Fruit fly (Drosophila melanogaster) whole organism, larva: ENCODE data around the gene Nplp2.

Experiments used
- noc ChIP-seq: fragments of 200-800 bp; sonication (Bioruptor generic); optimal IDR thresholded peaks from 3 replicates; lab custom pipeline; 2019; ENCODE audit warnings: missing biosample characterization, mild to moderate bottlenecking, missing genetic modification characterization, moderate library complexity

Nplp2 gene

DNA sequence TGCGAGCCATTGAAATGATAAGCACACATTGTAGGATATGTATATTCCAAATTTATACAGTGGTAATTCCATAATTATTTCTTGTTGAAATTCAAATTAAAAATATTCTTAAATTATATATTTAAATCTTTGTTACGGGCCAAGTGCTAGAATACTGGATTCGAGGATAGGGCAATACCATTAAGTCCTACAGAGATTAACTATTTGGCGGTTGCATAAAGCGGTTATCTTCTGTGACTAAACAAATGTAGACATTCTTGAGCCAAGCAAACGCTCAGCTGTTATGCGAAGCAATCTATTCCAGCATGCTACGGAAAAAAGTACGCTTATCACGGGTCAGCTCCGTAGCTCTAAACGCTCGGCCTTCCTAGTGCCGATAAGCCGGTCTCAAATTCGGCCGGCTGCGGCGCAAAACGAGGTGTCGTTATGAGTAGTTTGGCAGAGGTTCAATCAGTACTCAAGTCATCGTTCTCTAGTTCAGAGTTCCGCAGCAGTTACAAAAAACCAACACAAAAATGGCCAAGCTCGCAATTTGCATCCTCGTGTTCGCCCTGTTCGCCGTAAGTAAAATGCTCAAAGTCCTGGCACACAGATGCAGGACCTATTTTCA is at the start of gene Nplp2:
Nplp2 (plus strand) TSS at position 293 of the 610 bp plus-strand sequence.
- TF ChIP-seq noc (tag; lab: Kevin White, UChicago), result peak; percentile 85

DNA sequence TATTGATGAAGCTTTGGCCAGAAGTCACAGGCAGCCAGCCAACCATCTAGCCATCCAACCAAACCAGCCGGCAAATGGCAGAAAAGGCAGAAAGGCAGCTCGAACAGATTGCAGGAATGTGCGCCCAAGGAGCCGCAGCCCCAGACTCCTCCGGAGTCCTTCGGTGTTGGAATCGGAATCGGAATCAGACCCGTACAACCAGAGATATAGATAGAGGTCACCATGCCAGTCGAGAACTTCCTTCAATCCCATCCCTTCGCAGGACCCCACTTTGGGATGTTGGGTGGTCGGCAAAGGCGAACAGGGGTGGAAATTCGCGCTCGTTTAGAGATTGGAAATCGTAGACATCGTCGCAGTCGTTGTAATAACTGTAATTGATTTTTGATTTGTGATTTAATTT is 43.9 kb upstream of the Nplp2 start:
- TF ChIP-seq noc (tag; lab: Kevin White, UChicago), result no peak

DNA sequence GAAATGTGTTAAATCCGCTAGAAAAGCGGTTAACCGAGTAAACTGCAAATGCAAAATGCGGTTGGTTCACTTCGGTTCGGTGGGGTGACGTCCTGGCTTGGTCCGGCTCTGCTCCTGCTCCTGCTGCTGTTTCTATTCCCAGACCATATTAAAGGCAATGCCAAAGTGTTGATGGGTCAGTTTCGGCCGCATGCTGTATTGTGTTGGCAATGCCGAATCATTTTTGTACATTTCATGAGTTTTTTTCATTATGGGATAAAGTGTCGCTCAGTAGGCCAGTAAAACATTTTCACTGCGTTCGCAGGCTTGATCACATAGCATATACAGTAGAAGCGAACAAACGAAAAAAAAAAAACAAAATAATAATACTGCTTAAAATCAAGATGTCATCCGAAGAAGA is 27.3 kb upstream of the Nplp2 start, which contains the start of gene CG14113:
CG14113 (plus strand) TSS at position 301 of the 400 bp plus-strand sequence.
- TF ChIP-seq noc (tag; lab: Kevin White, UChicago), result no peak

DNA sequence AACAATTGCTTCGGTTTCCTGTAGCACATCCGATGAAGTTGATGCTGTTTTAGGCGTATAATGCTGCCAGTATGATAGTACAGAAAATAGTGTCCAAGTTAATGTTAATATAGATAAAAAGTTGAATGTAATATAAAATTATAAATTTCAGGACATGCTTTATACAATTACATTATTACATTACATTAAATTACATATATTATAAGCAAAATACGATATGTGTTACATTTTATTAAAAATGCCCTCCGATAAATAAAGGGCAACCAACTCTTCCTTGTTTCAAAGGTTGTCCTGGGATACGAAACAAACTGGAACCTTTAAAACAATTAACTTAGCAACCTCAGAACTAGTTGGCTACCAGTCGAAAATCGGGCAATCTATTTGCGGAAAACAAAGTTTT is 7.4 kb upstream of the Nplp2 start, which contains the start of gene CG17687:
CG17687 (plus strand) TSS at position 301 of the 400 bp plus-strand sequence.
- no peak for TF ChIP-seq noc (tag; lab: Kevin White, UChicago)

DNA sequence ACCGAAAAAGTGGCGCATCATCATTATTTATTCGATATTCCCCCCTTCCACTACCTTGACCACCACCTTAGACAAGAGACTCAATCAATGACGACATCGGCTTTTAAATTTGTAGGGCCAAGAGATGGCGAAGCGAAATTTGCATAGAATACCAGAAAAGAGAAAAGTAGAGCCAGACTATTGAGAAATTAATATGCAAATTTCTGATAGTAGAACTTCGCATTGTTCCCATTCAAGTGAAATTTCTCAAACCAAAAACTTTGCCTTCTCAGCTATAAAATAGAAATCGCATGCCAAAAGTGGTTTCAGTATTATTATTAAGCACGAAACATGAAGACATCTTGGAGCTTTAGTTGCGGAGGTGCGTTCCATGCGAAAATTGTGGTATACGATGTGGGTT is 21.5 kb downstream of the Nplp2 start, which contains the start of gene CG14111:
CG14111 (plus strand) TSS at position 301 of the 400 bp plus-strand sequence.
- no peak for TF ChIP-seq noc (tag; lab: Kevin White, UChicago)

DNA sequence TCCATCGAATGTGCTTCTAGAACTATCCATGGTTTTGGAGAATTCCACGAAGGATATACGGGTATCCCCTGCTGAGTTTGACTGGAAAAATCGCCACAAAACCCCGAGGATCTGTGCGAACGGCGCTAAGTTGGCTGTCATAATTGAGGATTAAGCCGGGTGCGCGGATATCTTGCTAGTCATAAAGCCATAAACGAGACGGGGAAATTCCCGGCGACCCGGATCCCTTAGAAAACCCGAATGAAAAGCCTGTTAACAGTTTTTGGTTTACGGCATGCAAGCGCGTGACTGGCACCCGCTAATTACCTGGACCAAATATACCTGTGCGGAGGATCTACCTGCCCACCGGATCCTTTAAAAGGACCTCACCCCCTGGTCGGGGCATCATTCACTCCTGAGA is 22.0 kb downstream of the Nplp2 start, which contains the start of gene SNCF:
SNCF (plus strand) TSS at position 382 of the 400 bp plus-strand sequence.
- TF ChIP-seq noc (tag; lab: Kevin White, UChicago), result no peak

DNA sequence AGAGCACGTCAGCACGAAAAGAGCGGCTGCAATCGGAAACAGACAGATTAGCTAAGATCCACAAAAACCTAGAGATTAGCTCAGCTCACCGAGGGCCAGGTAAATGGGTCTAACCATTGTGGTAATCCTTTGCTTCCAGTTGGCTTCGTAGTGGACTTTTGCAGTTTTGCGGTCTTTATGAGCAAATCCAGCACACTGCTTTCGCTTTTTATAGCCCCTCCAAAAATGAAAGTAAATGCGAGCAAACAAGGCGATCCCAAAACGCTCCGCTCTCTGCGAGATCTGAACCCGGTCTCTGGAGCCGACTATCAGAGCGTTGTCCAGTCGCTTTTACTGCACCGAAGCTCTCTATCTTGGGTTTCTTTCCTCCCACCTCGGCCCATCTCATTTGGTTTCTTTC is 25.0 kb downstream of the Nplp2 start, which contains the start of gene CG14107:
CG14107 (minus strand) TSS at position 187 of the 400 bp plus-strand sequence.
- TF ChIP-seq noc (tag; lab: Kevin White, UChicago), result no peak

DNA sequence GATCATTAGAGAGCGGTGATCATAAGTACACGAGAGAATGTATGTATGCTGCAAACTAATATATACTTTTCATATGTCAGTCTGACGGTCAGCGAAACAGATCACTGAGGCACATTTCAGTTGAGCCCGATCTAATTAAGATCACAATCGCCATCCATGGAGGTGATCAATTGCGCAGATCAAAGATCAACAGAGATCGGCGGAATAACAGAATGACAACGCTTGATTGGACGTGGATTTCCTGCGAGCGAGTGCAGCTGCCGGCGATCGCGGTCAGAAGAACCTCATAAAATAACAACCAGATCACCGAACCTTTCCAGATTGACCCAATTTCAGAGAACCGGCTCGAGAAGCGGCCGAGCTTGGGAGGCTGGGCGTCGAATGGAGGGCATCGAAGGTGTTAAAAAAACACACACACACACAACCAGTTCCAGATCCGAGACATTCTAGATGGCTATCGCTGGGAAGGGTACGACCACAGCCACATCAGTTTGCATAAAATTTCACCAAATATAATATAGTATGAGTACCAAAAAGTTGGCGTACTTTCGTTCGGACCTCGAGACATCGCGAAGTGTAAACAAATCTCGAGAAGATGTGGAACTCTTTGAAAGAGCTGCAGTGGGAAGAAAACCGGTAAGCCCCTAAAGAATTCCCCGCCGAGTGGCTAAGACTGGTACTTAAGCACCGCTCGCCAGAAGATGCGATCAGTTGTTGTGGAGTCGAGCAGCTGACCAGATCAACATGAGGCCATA is 26.1 kb downstream of the Nplp2 start, which contains the start of gene ImpL1:
ImpL1 (plus strand) TSS at position 705 of the 755 bp plus-strand sequence.
- no peak for TF ChIP-seq noc (tag; lab: Kevin White, UChicago)

DNA sequence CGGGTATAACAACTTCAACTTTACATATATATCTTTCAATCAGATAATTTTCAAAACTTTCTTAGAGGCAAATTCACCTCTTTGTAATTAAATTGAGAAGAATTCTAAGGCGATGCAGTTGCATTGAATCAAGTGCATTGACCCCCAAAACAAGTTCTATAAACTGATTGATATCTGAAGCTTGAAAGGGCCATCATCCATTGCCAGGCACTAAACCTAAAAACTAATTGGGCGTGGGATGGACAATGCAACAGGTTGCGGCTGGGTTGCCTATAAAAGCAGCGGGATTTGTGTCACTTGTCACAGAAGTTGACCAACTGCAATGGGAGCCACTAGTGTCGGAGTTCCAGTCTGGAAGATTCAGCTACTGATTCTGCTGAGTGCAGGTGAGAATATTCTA is 28.3 kb downstream of the Nplp2 start, which contains the start of gene CG14110:
CG14110 (plus strand) TSS at position 301 of the 400 bp plus-strand sequence.
- TF ChIP-seq noc (tag; lab: Kevin White, UChicago), result no peak

DNA sequence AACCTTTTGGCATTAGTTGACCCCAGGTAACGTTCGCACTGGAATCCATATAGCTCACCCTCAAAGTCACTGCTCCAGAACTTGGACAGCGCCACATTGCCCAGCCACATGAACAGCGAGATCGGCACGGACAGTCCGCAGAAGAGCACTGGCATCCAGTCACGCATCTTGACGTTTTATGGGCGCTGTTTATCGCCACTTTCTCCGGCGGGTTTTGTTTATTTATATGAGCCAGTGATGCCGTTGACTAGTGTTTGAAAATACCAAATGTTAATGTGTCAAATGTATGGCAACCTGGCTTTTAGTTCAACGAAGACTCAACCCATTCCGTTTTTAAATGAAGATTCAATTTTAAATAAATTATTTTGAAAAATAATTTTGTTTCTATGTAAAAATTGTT is 31.4 kb downstream of the Nplp2 start, which contains the start of gene CG10171:
CG10171 (minus strand) TSS at position 300 of the 400 bp plus-strand sequence.
- TF ChIP-seq noc (tag; lab: Kevin White, UChicago), result no peak

DNA sequence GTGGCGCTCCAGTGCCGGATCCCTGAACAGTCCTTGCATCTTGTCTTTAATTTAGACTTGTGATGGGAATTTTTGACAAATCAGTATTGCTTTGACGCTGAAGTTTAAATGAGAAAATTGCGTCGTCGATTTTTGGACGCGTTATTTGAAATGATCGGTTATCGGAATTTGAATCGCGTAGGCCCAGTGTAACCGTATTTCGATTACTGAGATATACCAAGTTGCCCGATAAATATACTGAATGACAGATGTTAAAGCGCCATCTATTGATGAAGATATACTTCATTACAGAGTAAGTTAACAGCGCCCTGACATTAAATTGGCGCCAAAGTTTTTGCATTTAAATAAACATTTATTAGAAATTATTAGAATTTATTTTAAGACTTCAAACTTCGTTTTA is 33.7 kb downstream of the Nplp2 start, which contains the start of gene Poc1:
Poc1 (minus strand) TSS at position 173 of the 400 bp plus-strand sequence.
- no peak for TF ChIP-seq noc (tag; lab: Kevin White, UChicago)

DNA sequence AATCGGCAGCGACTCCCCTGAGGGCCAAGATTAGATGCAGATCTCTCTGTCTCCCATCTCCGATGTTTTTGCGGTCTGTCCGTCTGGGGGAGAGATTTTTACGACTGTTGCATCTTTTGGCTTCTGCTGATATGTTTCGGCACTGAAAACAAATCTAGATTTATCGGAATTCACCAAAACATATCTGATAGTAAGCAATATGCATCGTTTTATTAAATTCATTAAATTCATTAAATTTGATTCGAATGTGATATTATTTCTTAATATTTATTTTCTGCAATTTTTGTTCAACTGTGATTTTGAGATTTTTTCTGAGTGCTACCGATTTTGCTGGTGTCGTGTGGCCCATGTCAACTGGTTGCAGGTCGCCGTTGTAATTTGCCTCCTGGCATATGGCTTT is 37.4 kb downstream of the Nplp2 start:
- TF ChIP-seq noc (tag; lab: Kevin White, UChicago), result no peak

DNA sequence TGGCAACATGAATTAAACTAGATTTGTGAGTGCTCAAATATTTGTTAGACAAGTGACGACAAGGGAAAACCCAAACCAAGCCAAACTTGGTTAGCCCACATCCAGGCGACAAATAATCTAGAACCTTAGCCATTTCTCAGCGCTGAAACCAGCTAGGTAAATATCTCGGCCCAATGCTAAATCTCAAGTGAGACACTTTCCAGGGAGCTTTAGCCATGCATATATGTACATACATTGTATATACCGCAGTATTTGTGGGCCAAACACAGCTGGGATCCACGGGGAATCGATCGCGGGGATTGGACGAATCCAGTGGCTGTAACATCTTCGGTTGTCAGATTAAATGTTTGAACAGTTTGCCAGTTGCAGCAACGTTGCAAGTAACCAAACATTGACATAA is 41.5 kb downstream of the Nplp2 start:
- TF ChIP-seq noc (tag; lab: Kevin White, UChicago), result no peak

DNA sequence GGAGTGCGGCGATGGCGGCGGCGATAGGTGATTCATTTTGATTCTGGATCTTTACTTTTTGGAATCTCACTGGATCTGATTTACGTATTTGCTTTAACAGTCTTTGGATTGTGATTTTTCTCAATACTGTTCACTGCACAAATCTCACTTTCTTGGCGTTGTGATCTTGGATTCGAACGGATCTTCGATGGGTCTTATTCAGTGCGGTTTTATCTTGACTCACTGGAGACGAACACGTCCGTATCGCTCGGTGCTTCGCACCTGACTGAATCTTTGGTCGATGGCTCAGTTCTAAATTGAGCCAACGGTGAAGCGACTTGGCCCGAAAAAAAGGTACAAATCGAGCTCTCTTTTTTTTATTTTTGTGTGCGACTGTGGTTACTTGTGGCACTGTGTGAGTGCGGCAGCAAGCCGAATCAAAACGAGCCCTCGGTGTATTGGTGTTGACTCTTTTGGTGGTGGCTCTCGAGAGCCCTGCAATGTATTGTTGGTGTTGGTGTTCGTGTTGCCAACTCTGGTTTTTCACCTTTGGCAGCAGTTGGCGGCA is 44.8 kb downstream of the Nplp2 start, which contains the start of gene sens:
sens (minus strand) TSS at position 254 of the 547 bp plus-strand sequence.
- no peak for TF ChIP-seq noc (tag; lab: Kevin White, UChicago)

DNA sequence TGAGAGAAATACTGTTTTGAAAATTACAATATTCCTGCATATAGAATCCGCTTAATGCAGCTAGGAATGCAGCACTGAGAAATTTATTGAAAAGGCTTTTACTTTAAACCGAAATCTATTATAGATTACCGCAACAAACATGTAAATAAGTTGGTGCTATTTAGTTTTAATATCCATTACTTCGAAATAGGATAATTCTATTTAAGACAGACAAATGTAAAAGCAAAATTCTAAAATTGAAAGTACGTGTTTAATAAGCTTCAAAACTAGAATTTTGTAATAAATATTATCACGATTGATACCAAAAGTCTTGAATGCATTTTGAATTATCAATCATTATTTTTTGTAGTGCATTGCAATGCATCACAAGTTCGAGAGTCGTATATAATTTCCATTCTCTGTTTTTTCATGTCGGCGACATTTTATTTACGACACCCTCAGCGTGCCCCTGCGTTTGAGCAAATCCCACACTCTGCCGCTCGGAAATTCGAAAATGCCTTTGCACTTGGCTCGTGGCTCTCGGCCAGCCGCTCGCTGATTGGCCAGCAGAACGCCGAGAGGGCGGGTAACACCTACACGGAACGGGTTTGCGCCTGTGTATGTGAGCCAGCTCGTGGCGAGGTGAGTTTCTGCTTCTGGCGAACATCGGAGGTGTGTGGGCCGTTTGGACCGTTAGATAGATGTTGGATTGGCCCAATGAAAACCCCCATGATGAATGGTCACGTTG is 47.1 kb downstream of the Nplp2 start:
- no peak for TF ChIP-seq noc (tag; lab: Kevin White, UChicago)
